Fruit fly (Drosophila melanogaster) whole organism, embryonic: Measurements from ENCODE around the gene Doc2.

Experiments used
- ATbp ChIP-seq: fragments of 200-800 bp; sonication (Bioruptor generic); optimal IDR thresholded peaks from 2 replicates; lab custom pipeline; 2017; ENCODE audit warnings: missing biosample characterization, mild to moderate bottlenecking, missing genetic modification characterization, missing genetic modification reagents
- Ada2b ChIP-seq: fragments of 200-800 bp; sonication (Bioruptor generic); IDR thresholded peaks from 2 replicates; pipeline ENCODE4 v1.3.6; 2022; ENCODE audit warnings: missing biosample characterization, missing genetic modification characterization
- Blimp-1 ChIP-seq: fragments of 200-800 bp; sonication (Bioruptor generic); optimal IDR thresholded peaks from 3 replicates; lab custom pipeline; 2018; ENCODE audit warnings: missing biosample characterization, missing genetic modification characterization, mild to moderate bottlenecking, moderate library complexity, missing genetic modification reagents
- CG10543 ChIP-seq: fragments of 200-800 bp; sonication (Bioruptor generic); optimal IDR thresholded peaks from 3 replicates; lab custom pipeline; 2017; ENCODE audit warnings: missing biosample characterization, mild to moderate bottlenecking, missing genetic modification characterization, moderate library complexity
- CG10979 ChIP-seq: fragments of 200-800 bp; sonication (Bioruptor generic); optimal IDR thresholded peaks from 2 replicates; lab custom pipeline; 2018; ENCODE audit warnings: missing biosample characterization, mild to moderate bottlenecking, missing genetic modification characterization, moderate library complexity
- CG11504 ChIP-seq: fragments of 200-800 bp; sonication (Bioruptor generic); optimal IDR thresholded peaks from 3 replicates; lab custom pipeline; 2019; ENCODE audit warnings: missing biosample characterization, mild to moderate bottlenecking, missing genetic modification characterization, moderate library complexity
- CG13424 ChIP-seq: fragments of 200-800 bp; sonication (Bioruptor generic); optimal IDR thresholded peaks from 2 replicates; lab custom pipeline; 2019; ENCODE audit warnings: missing biosample characterization, mild to moderate bottlenecking, missing genetic modification characterization, moderate library complexity
- CG14441 ChIP-seq: fragments of 200-800 bp; sonication (Bioruptor generic); IDR thresholded peaks from 2 replicates; pipeline ENCODE4 v1.3.6; 2022; ENCODE audit warnings: missing biosample characterization, missing genetic modification characterization
- CG1603 ChIP-seq: fragments of 200-800 bp; sonication (Bioruptor generic); optimal IDR thresholded peaks from 2 replicates; lab custom pipeline; 2019; ENCODE audit warnings: missing biosample characterization, mild to moderate bottlenecking, missing genetic modification characterization, moderate library complexity
- CG17385 ChIP-seq: fragments of 200-800 bp; sonication (Bioruptor generic); optimal IDR thresholded peaks from 3 replicates; lab custom pipeline; 2018; ENCODE audit warnings: missing biosample characterization, mild to moderate bottlenecking, missing genetic modification characterization
- CG18262 ChIP-seq: fragments of 200-800 bp; optimal IDR thresholded peaks from 3 replicates; lab custom pipeline; 2019; ENCODE audit warnings: missing biosample characterization, mild to moderate bottlenecking, missing genetic modification characterization, moderate library complexity
- CG2678 ChIP-seq: fragments of 200-800 bp; sonication (Bioruptor generic); optimal IDR thresholded peaks from 3 replicates; lab custom pipeline; 2019; ENCODE audit warnings: missing biosample characterization, mild to moderate bottlenecking, missing genetic modification characterization, moderate library complexity
- CG2712 ChIP-seq: fragments of 200-800 bp; optimal IDR thresholded peaks from 3 replicates; lab custom pipeline; 2019; ENCODE audit warnings: missing biosample characterization, mild to moderate bottlenecking, missing genetic modification characterization, moderate library complexity
- CG34422 ChIP-seq: fragments of 200-800 bp; sonication (Bioruptor generic); IDR thresholded peaks from 3 replicates; pipeline ENCODE4 v1.3.6; 2022; ENCODE audit warnings: missing biosample characterization, missing genetic modification characterization
- CG4360 ChIP-seq: fragments of 200-800 bp; sonication (Bioruptor generic); IDR thresholded peaks from 2 replicates; pipeline ENCODE4 v1.3.6; 2022; ENCODE audit warnings: missing biosample characterization, missing genetic modification characterization
- CG7963 ChIP-seq: fragments of 200-800 bp; sonication (Bioruptor generic); IDR thresholded peaks from 3 replicates; pipeline ENCODE4 v1.3.6; 2022; ENCODE audit warnings: missing biosample characterization, missing genetic modification characterization; ENCODE audit not compliant: partially characterized antibody
- CG8281 ChIP-seq: fragments of 200-800 bp; sonication (Bioruptor generic); optimal IDR thresholded peaks from 2 replicates; lab custom pipeline; 2018; ENCODE audit warnings: missing biosample characterization, mild to moderate bottlenecking, missing genetic modification characterization, moderate library complexity
- CG8924 ChIP-seq: fragments of 200-800 bp; optimal IDR thresholded peaks from 3 replicates; lab custom pipeline; 2019; ENCODE audit warnings: missing biosample characterization, mild to moderate bottlenecking, missing genetic modification characterization, moderate library complexity
- CG9727 ChIP-seq: fragments of 200-800 bp; sonication (Bioruptor generic); optimal IDR thresholded peaks from 3 replicates; lab custom pipeline; 2017; ENCODE audit warnings: missing biosample characterization, mild to moderate bottlenecking, missing genetic modification characterization
- CHES-1-like ChIP-seq: fragments of 200-800 bp; sonication (Bioruptor generic); optimal IDR thresholded peaks from 2 replicates; lab custom pipeline; 2016; ENCODE audit warnings: missing biosample characterization, missing genetic modification characterization
- CTCF ChIP-seq: fragments of 200-800 bp; sonication (Bioruptor generic); optimal IDR thresholded peaks from 2 replicates; lab custom pipeline; 2017; ENCODE audit warnings: missing biosample characterization, mild to moderate bottlenecking, missing genetic modification characterization, moderate library complexity
- CoRest ChIP-seq: fragments of 200-800 bp; sonication (Bioruptor generic); optimal IDR thresholded peaks from 3 replicates; lab custom pipeline; 2018; ENCODE audit warnings: missing biosample characterization, mild to moderate bottlenecking, missing genetic modification characterization, moderate library complexity
- Dek ChIP-seq: fragments of 200-800 bp; sonication (Bioruptor generic); optimal IDR thresholded peaks from 3 replicates; lab custom pipeline; 2019; ENCODE audit warnings: missing biosample characterization, mild to moderate bottlenecking, missing genetic modification characterization, moderate library complexity
- Dip2 ChIP-seq: fragments of 200-800 bp; sonication (Bioruptor generic); IDR thresholded peaks from 2 replicates; pipeline ENCODE4 v1.3.6; 2022; ENCODE audit warnings: missing biosample characterization, missing genetic modification characterization
- Dll ChIP-seq: fragments of 200-800 bp; sonication (Bioruptor generic); IDR thresholded peaks from 4 replicates; pipeline ENCODE4 v1.3.6; 2022; ENCODE audit warnings: missing biosample characterization, missing genetic modification characterization; ENCODE audit not compliant: partially characterized antibody
- HmgZ ChIP-seq: fragments of 200-800 bp; sonication (Bioruptor generic); optimal IDR thresholded peaks from 2 replicates; lab custom pipeline; 2018; ENCODE audit warnings: missing biosample characterization, mild to moderate bottlenecking, missing genetic modification characterization
- Ravus ChIP-seq: fragments of 200-800 bp; sonication (Bioruptor generic); IDR thresholded peaks from 2 replicates; pipeline ENCODE4 v1.3.6; 2022; ENCODE audit warnings: missing biosample characterization, missing genetic modification characterization
- Side ChIP-seq: fragments of 200-800 bp; sonication (Bioruptor generic); optimal IDR thresholded peaks from 2 replicates; lab custom pipeline; 2016; ENCODE audit warnings: missing biosample characterization, missing genetic modification characterization
- Sox102F ChIP-seq: fragments of 200-800 bp; sonication (Bioruptor generic); optimal IDR thresholded peaks from 2 replicates; lab custom pipeline; 2018; ENCODE audit warnings: missing biosample characterization, mild to moderate bottlenecking, missing genetic modification characterization, moderate library complexity
- Ssrp ChIP-seq: fragments of 200-800 bp; sonication (Bioruptor generic); optimal IDR thresholded peaks from 2 replicates; lab custom pipeline; 2018; ENCODE audit warnings: missing biosample characterization, mild to moderate bottlenecking, missing genetic modification characterization, moderate library complexity
- bab2 ChIP-seq: fragments of 200-800 bp; sonication (Bioruptor generic); optimal IDR thresholded peaks from 2 replicates; lab custom pipeline; 2016; ENCODE audit warnings: missing biosample characterization, missing genetic modification characterization
- croc ChIP-seq: fragments of 200-800 bp; sonication (Bioruptor generic); conservative IDR thresholded peaks from 3 replicates; pipeline ENCODE4 v1.3.6; 2022; ENCODE audit warnings: missing biosample characterization, missing genetic modification characterization
- dmrt99B ChIP-seq: fragments of 200-800 bp; sonication (Bioruptor generic); optimal IDR thresholded peaks from 2 replicates; lab custom pipeline; 2018; ENCODE audit warnings: missing biosample characterization, mild to moderate bottlenecking, missing genetic modification characterization, moderate library complexity
- dpn ChIP-seq, 2 experiments: fragments of 200-800 bp; sonication (Bioruptor generic); optimal IDR thresholded peaks; 3 replicates each; lab custom pipeline; 2016; ENCODE audit warnings: missing biosample characterization in 2 of 2, missing genetic modification characterization in 2 of 2
- fd96Cb ChIP-seq: fragments of 200-800 bp; sonication (Bioruptor generic); optimal IDR thresholded peaks from 2 replicates; lab custom pipeline; 2018; ENCODE audit warnings: missing biosample characterization, mild to moderate bottlenecking, missing genetic modification characterization, moderate library complexity
- grn ChIP-seq: fragments of 200-800 bp; sonication (Bioruptor generic); optimal IDR thresholded peaks from 3 replicates; lab custom pipeline; 2017; ENCODE audit warnings: missing biosample characterization, missing genetic modification characterization
- gsb ChIP-seq: fragments of 200-800 bp; sonication (Bioruptor generic); IDR thresholded peaks from 2 replicates; pipeline ENCODE4 v1.3.6; 2022; ENCODE audit warnings: missing biosample characterization, missing genetic modification characterization
- hb ChIP-seq: fragments of 200-800 bp; sonication (Bioruptor generic); IDR thresholded peaks from 3 replicates; pipeline ENCODE4 v1.3.6; 2022; ENCODE audit warnings: missing biosample characterization, missing genetic modification characterization; ENCODE audit not compliant: partially characterized antibody
- ind ChIP-seq: fragments of 200-800 bp; sonication (Bioruptor generic); optimal IDR thresholded peaks from 3 replicates; lab custom pipeline; 2016; ENCODE audit warnings: missing biosample characterization, missing genetic modification characterization
- lola ChIP-seq, 3 experiments: fragments of >200 bp in 2 of 3; fragments of 200-800 bp in 1 of 3; sonication (Bioruptor generic) in 1 of 3; optimal IDR thresholded peaks; 2 replicates each; lab custom pipeline; 2017 to 2019; ENCODE audit warnings: missing biosample characterization in 3 of 3, missing genetic modification characterization in 3 of 3, mild to moderate bottlenecking in 1 of 3, moderate library complexity in 1 of 3
- mirr ChIP-seq: fragments of 200-800 bp; sonication (Bioruptor generic); optimal IDR thresholded peaks from 3 replicates; lab custom pipeline; 2018; ENCODE audit warnings: missing biosample characterization, mild to moderate bottlenecking, missing genetic modification characterization
- nau ChIP-seq: fragments of 200-800 bp; sonication (Bioruptor generic); optimal IDR thresholded peaks from 3 replicates; lab custom pipeline; 2017; ENCODE audit warnings: missing biosample characterization, mild to moderate bottlenecking, missing genetic modification characterization, missing genetic modification reagents
- otp ChIP-seq: fragments of 200-800 bp; sonication (Bioruptor generic); IDR thresholded peaks from 3 replicates; pipeline ENCODE4, ENCODE4 v1.3.6; 2022; ENCODE audit warnings: missing biosample characterization, missing genetic modification characterization
- phol ChIP-seq: fragments of 200-800 bp; sonication (Bioruptor generic); optimal IDR thresholded peaks from 3 replicates; lab custom pipeline; 2018; ENCODE audit warnings: missing biosample characterization, mild to moderate bottlenecking, missing genetic modification characterization, moderate library complexity
- pnt ChIP-seq: fragments of 200-800 bp; sonication (Bioruptor generic); optimal IDR thresholded peaks from 3 replicates; lab custom pipeline; 2016; ENCODE audit warnings: missing biosample characterization, missing genetic modification characterization
- sd ChIP-seq: fragments of 200-800 bp; sonication (Bioruptor generic); optimal IDR thresholded peaks from 3 replicates; lab custom pipeline; 2018; ENCODE audit warnings: missing biosample characterization, mild to moderate bottlenecking, missing genetic modification characterization, moderate library complexity
- sug ChIP-seq: fragments of 200-800 bp; optimal IDR thresholded peaks from 2 replicates; lab custom pipeline; 2019; ENCODE audit warnings: missing biosample characterization, mild to moderate bottlenecking, missing genetic modification characterization, moderate library complexity
- tin ChIP-seq: fragments of 200-800 bp; sonication (Bioruptor generic); optimal IDR thresholded peaks from 3 replicates; lab custom pipeline; 2016; ENCODE audit warnings: missing biosample characterization, missing genetic modification characterization
- tio ChIP-seq: fragments of 200-800 bp; sonication (Bioruptor generic); optimal IDR thresholded peaks from 2 replicates; lab custom pipeline; 2017; ENCODE audit warnings: missing biosample characterization, missing genetic modification characterization, inconsistent platforms
- wdn ChIP-seq: fragments of 200-800 bp; sonication (Bioruptor generic); IDR thresholded peaks from 2 replicates; pipeline ENCODE4 v1.3.6; 2022; ENCODE audit warnings: missing biosample characterization, missing genetic modification characterization
- wor ChIP-seq: fragments of 200-800 bp; sonication (Bioruptor generic); IDR thresholded peaks from 2 replicates; pipeline ENCODE4 v1.3.6; 2022; ENCODE audit warnings: missing biosample characterization, missing genetic modification characterization

Gene Doc2

dm6 chr3L:9033537-9033936 is 14.5 kb upstream of the Doc2 start (continued):
- TF ChIP-seq lola (GFP tag; optimal IDR thresholded peaks at IDR 0.05; lab: Kevin White, UChicago), result peak in 1 of 3 experiments; percentile 29
- no peak for TF ChIP-seq CG7963 (GFP tag; lab: Robert Waterston, UW)
- no peak for TF ChIP-seq CG1603 (tag; lab: Kevin White, UChicago)
- no peak for TF ChIP-seq CG10543
- TF ChIP-seq Ravus (GFP tag; lab: Robert Waterston, UW), result no peak
- no peak for TF ChIP-seq hb (GFP tag; lab: Robert Waterston, UW)
- peak; percentile 34 for TF ChIP-seq CG13424 (tag; lab: Kevin White, UChicago)
- TF ChIP-seq ind (GFP tag; lab: Kevin White, UChicago), result no peak
- TF ChIP-seq mirr, result no peak
- TF ChIP-seq grn, result no peak
- no peak for TF ChIP-seq CG34422
- TF ChIP-seq HmgZ (tag; lab: Kevin White, UChicago), result no peak
- peak; percentile 22 for TF ChIP-seq Blimp-1 (GFP tag; lab: Kevin White, UChicago)
- TF ChIP-seq Dek, result no peak
- no peak for TF ChIP-seq CTCF (GFP tag; lab: Kevin White, UChicago)
- peak; percentile 28; the same call in 1 of the 3 replicates for TF ChIP-seq croc (GFP tag; lab: Robert Waterston, UW)
- no peak for TF ChIP-seq tin
- TF ChIP-seq Ada2b, result no peak
- peak; percentile 48 for TF ChIP-seq phol (tag; lab: Kevin White, UChicago)
- TF ChIP-seq CG14441 (GFP tag; lab: Robert Waterston, UW), result no peak
- TF ChIP-seq ATbp, result peak; percentile 3
- TF ChIP-seq otp (GFP tag; lab: Robert Waterston, UW), result no peak
- peak; percentile 27 for TF ChIP-seq fd96Cb (tag; lab: Kevin White, UChicago)
- TF ChIP-seq Ssrp (tag; lab: Kevin White, UChicago), result peak; percentile 38
- TF ChIP-seq CG2712 (tag; lab: Kevin White, UChicago), result peak; percentile 50
- peak; percentile 42 for TF ChIP-seq CG2678 (tag; lab: Kevin White, UChicago)
- no peak for TF ChIP-seq wdn (GFP tag; lab: Robert Waterston, UW)
- no peak for TF ChIP-seq tio
- no peak for TF ChIP-seq sd
- TF ChIP-seq CG8924 (tag; lab: Kevin White, UChicago), result peak; percentile 33
- TF ChIP-seq nau (GFP tag; lab: Kevin White, UChicago), result no peak
- peak; percentile 38 for TF ChIP-seq Sox102F (GFP tag; lab: Kevin White, UChicago)
- no peak for TF ChIP-seq CG8281 (tag; lab: Kevin White, UChicago)
- TF ChIP-seq CHES-1-like (GFP tag; lab: Kevin White, UChicago), result no peak
- TF ChIP-seq CG11504 (tag; lab: Kevin White, UChicago), result peak; percentile 60
- TF ChIP-seq wor, result peak; percentile 32; the same call in 1 of the 2 replicates
- no peak for TF ChIP-seq gsb (GFP tag; lab: Robert Waterston, UW)
- peak; percentile 52 for TF ChIP-seq CG10979 (tag; lab: Kevin White, UChicago)
- TF ChIP-seq CoRest (tag; lab: Kevin White, UChicago), result peak; percentile 42
- TF ChIP-seq bab2, result no peak
- TF ChIP-seq pnt (GFP tag; lab: Kevin White, UChicago), result no peak
- TF ChIP-seq dmrt99B, result peak; percentile 64
- no peak for TF ChIP-seq CG9727 (GFP tag; lab: Kevin White, UChicago)
- TF ChIP-seq CG17385 (GFP tag; lab: Kevin White, UChicago), result no peak
- TF ChIP-seq Dll, result no peak
- no peak for TF ChIP-seq CG4360 (GFP tag; lab: Robert Waterston, UW)
- peak; percentile 56 for TF ChIP-seq CG18262 (tag; lab: Kevin White, UChicago)
- no peak for TF ChIP-seq Side (GFP tag; lab: Kevin White, UChicago)
- no peak for TF ChIP-seq Dip2 (GFP tag; lab: Robert Waterston, UW)
- no peak for TF ChIP-seq sug (tag; lab: Kevin White, UChicago)
- no peak for TF ChIP-seq dpn (GFP tag; optimal IDR thresholded peaks at IDR 0.05; lab: Kevin White, UChicago)
